4 worm cellular contexts compared by ENCODE assay signal in genomic region chrII:12659676-12660371, ce11.
TF ChIP-seq lines count a peak whose summit lies in the region.

No protein-coding gene starts in this region.

TF ChIP-seq in whole organism, L1 larva, 84 proteins besides CTCF, POLR2A, EP300 and RAD21 (continued from another document and continues in another):
- TF ChIP-seq pqm-1 (tag; optimal IDR thresholded peaks at IDR 0.05; lab: Kevin White, UChicago): no peak
- TF ChIP-seq lin-39 (tag; optimal IDR thresholded peaks at IDR 0.05; lab: Kevin White, UChicago): no peak
- peak; percentile 58 for TF ChIP-seq fkh-4 (tag; optimal IDR thresholded peaks at IDR 0.05; lab: Kevin White, UChicago; ENCODE audit: borderline replicate concordance)
- TF ChIP-seq alr-1 (tag; optimal IDR thresholded peaks at IDR 0.05; lab: Kevin White, UChicago; ENCODE audit: borderline replicate concordance): no peak
- peak; percentile 20 for TF ChIP-seq nhr-47 (tag; optimal IDR thresholded peaks at IDR 0.05; lab: Kevin White, UChicago)
- TF ChIP-seq dpl-1 (GFP tag; optimal IDR thresholded peaks at IDR 0.05; lab: Kevin White, UChicago): peak in 2 of 3 experiments; percentile 13 to 29
- TF ChIP-seq lin-14 (GFP tag; optimal IDR thresholded peaks at IDR 0.05; lab: Kevin White, UChicago): peak; percentile 90
- TF ChIP-seq jun-1 (tag; optimal IDR thresholded peaks at IDR 0.05; lab: Kevin White, UChicago): no peak
- TF ChIP-seq grh-1 (GFP tag; IDR thresholded peaks at IDR 0.05; lab: Robert Waterston, UW): no peak
- TF ChIP-seq lsy-2 (tag; optimal IDR thresholded peaks at IDR 0.05; lab: Kevin White, UChicago): peak; percentile 31 to 46
- no peak for TF ChIP-seq unc-86 (tag; optimal IDR thresholded peaks at IDR 0.05; lab: Kevin White, UChicago)
- no peak for TF ChIP-seq sup-37 (GFP tag; optimal IDR thresholded peaks at IDR 0.05; lab: Kevin White, UChicago)
- TF ChIP-seq hpl-2 (GFP tag; optimal IDR thresholded peaks at IDR 0.05; lab: Kevin White, UChicago): no peak
- TF ChIP-seq ces-1 (GFP tag; optimal IDR thresholded peaks at IDR 0.05; lab: Kevin White, UChicago): no peak
- TF ChIP-seq efl-1 (optimal IDR thresholded peaks at IDR 0.05; lab: Kevin White, UChicago): peak; percentile 12 to 38
- peak in 1 of 2 experiments; percentile 22 for TF ChIP-seq efl-1 (GFP tag; optimal IDR thresholded peaks at IDR 0.05 in 1 of 2; lab: Kevin White, UChicago)
- TF ChIP-seq unc-62 (GFP tag; optimal IDR thresholded peaks at IDR 0.05; lab: Kevin White, UChicago): no peak
- no peak for TF ChIP-seq mef-2 (tag; optimal IDR thresholded peaks at IDR 0.05; lab: Kevin White, UChicago)
- TF ChIP-seq nhr-20 (tag; optimal IDR thresholded peaks at IDR 0.05; lab: Kevin White, UChicago): peak; percentile 2
- TF ChIP-seq elt-2 (tag; optimal IDR thresholded peaks at IDR 0.05; lab: Kevin White, UChicago): no peak
- peak in 1 of 6 experiments; percentile 15 for TF ChIP-seq elt-3 (tag; optimal IDR thresholded peaks at IDR 0.05; lab: Kevin White, UChicago)
- no peak for TF ChIP-seq vab-15 (tag; optimal IDR thresholded peaks at IDR 0.05; lab: Kevin White, UChicago)
- TF ChIP-seq nhr-12 (tag; optimal IDR thresholded peaks at IDR 0.05; lab: Kevin White, UChicago): no peak
- no peak for TF ChIP-seq lir-3 (tag; optimal IDR thresholded peaks at IDR 0.05; lab: Kevin White, UChicago; ENCODE audit: poor library complexity)
- TF ChIP-seq xbp-1 (tag; optimal IDR thresholded peaks at IDR 0.05; lab: Kevin White, UChicago): no peak
- no peak for TF ChIP-seq unc-30 (tag; optimal IDR thresholded peaks at IDR 0.05; lab: Kevin White, UChicago)
- TF ChIP-seq ceh-88 (GFP tag; IDR thresholded peaks at IDR 0.05; lab: Robert Waterston, UW): no peak
- no peak for TF ChIP-seq egl-13 (tag; optimal IDR thresholded peaks at IDR 0.05; lab: Kevin White, UChicago)
- no peak for TF ChIP-seq fos-1 (tag; optimal IDR thresholded peaks at IDR 0.05; lab: Kevin White, UChicago)
- no peak for TF ChIP-seq ztf-11 (tag; optimal IDR thresholded peaks at IDR 0.05; lab: Kevin White, UChicago)
- TF ChIP-seq swsn-7 (tag; optimal IDR thresholded peaks at IDR 0.05; lab: Kevin White, UChicago): peak; percentile 24
- TF ChIP-seq ceh-8 (GFP tag; optimal IDR thresholded peaks at IDR 0.05; lab: Kevin White, UChicago): no peak
- no peak for TF ChIP-seq hlh-17 (GFP tag; optimal IDR thresholded peaks at IDR 0.05; lab: Kevin White, UChicago; ENCODE audit: borderline replicate concordance)

TF ChIP-seq in whole organism, L2 larva, 48 proteins besides CTCF, POLR2A, EP300 and RAD21 (continued from another document):
- TF ChIP-seq lsy-2 (tag; optimal IDR thresholded peaks at IDR 0.05; lab: Kevin White, UChicago) (peak in 1 of 2 experiments; percentile 48), unc-62 (GFP tag; optimal IDR thresholded peaks at IDR 0.05; lab: Kevin White, UChicago) (no peak), nhr-129 (tag; optimal IDR thresholded peaks at IDR 0.05; lab: Kevin White, UChicago) (peak; percentile 35), nhr-21 (tag; optimal IDR thresholded peaks at IDR 0.05; lab: Kevin White, UChicago) (no peak)

TF ChIP-seq in whole organism, L3 larva, 47 proteins besides CTCF, POLR2A, EP300 and RAD21 (continued from another document):
- TF ChIP-seq sea-2 (GFP tag; optimal IDR thresholded peaks at IDR 0.05; lab: Kevin White, UChicago) (no peak), unc-62 (GFP tag; optimal IDR thresholded peaks at IDR 0.05; lab: Kevin White, UChicago) (no peak)

TF ChIP-seq in whole organism, L4 larva, 104 proteins besides CTCF, POLR2A, EP300 and RAD21 (continued from another document):
- TF ChIP-seq ctbp-1 (GFP tag; IDR thresholded peaks at IDR 0.05; lab: Robert Waterston, UW): 0 out of 2 replicates have a peak, but pooled peaks have one; percentile 17
- TF ChIP-seq hlh-11 (tag; optimal IDR thresholded peaks at IDR 0.05; lab: Kevin White, UChicago): peak; percentile 61
- peak in 1 of 2 experiments; percentile 49 for TF ChIP-seq lsy-2 (tag; optimal IDR thresholded peaks at IDR 0.05; lab: Kevin White, UChicago)
- peak; percentile 50 for TF ChIP-seq hlh-30 (tag; optimal IDR thresholded peaks at IDR 0.05; lab: Kevin White, UChicago; ENCODE audit: insufficient read depth)
- 0 out of 2 replicates have a peak, but pooled peaks have one; percentile 16 for TF ChIP-seq ceh-20 (GFP tag; IDR thresholded peaks at IDR 0.05; lab: Robert Waterston, UW)
- no peak for TF ChIP-seq F26F4.8 (GFP tag; conservative IDR thresholded peaks at IDR 0.05; lab: Robert Waterston, UW)
- no peak for TF ChIP-seq zag-1 (tag; optimal IDR thresholded peaks at IDR 0.05; lab: Kevin White, UChicago)
- no peak for TF ChIP-seq nhr-48 (tag; optimal IDR thresholded peaks at IDR 0.05; lab: Kevin White, UChicago)
- peak; percentile 77 for TF ChIP-seq mxl-3 (GFP tag; optimal IDR thresholded peaks at IDR 0.05; lab: Kevin White, UChicago)
- peak; percentile 11 for TF ChIP-seq lin-13 (GFP tag; optimal IDR thresholded peaks at IDR 0.05; lab: Kevin White, UChicago)
- no peak for TF ChIP-seq snpc-1.2 (GFP tag; IDR thresholded peaks at IDR 0.05; lab: Robert Waterston, UW)
- peak; percentile 16 for TF ChIP-seq rbr-2 (tag; optimal IDR thresholded peaks at IDR 0.05; lab: Kevin White, UChicago)
- TF ChIP-seq tra-1 (GFP tag; IDR thresholded peaks at IDR 0.05; lab: Robert Waterston, UW): peak; percentile 71
- TF ChIP-seq set-16 (GFP tag; IDR thresholded peaks at IDR 0.05; lab: Robert Waterston, UW): peak; percentile 15; the same call in 1 of the 2 replicates
TF ChIP-seq in whole organism, L4 larva: peak in this region for 17.
